Fruit fly (Drosophila melanogaster): ENCODE results near the gene dnd.

DNA sequence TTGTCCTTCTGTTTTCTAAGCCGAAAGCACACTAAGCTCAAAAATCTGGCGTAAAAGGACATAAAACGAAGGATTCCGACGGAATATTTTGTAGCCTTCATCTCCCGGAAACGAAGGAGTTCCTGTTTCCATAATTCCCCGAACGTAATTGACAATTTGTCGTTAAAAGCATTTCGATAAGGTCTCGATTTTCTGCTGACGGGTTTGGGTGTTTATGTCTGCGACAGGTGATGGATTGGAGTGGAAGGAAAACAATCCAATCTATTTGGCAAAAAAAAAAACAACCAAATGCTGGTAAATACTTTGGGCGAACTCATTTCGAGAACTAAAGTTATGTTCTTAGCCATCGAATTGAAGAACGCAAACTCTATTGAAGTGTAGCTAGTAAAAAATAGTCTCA, 40.6 kb downstream of the dnd start, which contains the start of gene Gr93d:
- TF ChIP-seq eve (GFP tag; optimal IDR thresholded peaks at IDR 0.05) (no peak), wek (GFP tag; optimal IDR thresholded peaks at IDR 0.05) (no peak), ttk (GFP tag; IDR thresholded peaks at IDR 0.05) (no peak), grau (tag; optimal IDR thresholded peaks at IDR 0.05) (no peak), Ptx1 (GFP tag; IDR thresholded peaks at IDR 0.05) (no peak)

Measured in whole organism, embryonic.